Fruit fly (Drosophila melanogaster): ENCODE results near the gene CG9988.

DNA sequence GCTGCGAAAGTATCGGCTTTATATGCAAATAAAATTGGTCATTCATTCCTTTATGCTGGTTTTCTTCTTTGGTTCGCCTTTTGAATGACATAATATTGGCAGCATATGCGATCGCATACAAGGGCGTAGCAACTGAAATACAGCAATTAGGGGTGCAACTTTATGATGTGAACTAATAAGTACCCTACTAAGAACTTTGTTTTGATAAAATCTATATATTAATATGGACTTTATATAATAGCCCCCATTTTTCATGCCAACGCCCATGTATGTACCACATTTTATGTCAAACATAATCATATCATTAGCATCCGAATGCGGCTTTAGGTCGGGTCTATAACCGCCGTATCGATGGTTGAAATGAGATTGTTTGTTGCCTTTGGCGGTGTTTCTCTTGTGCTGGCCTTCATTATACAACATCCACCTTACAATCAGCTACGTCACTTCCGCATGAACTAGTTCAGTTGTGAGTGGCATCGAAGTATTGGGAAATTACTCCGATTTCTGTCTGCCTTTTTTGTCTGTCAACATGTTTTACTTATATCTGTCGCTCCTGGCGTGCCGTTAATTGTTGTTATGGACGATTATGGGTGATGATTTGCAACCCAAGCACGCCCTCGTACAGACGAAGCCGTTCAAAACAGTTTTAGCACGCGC, 40.8 kb downstream of the CG9988 start:
- no peak for TF ChIP-seq pad (GFP tag; optimal IDR thresholded peaks at IDR 0.05)
- no peak for TF ChIP-seq CG33017 (tag; optimal IDR thresholded peaks at IDR 0.05)
- no peak for TF ChIP-seq kay (GFP tag; ENCODE audit: borderline replicate concordance)
- no peak for TF ChIP-seq tj (GFP tag; optimal IDR thresholded peaks at IDR 0.05)
- no peak for TF ChIP-seq CG1620 (GFP tag; optimal IDR thresholded peaks at IDR 0.05)
- no peak for TF ChIP-seq Hr96 (GFP tag; optimal IDR thresholded peaks at IDR 0.05)
- no peak for TF ChIP-seq cnc (optimal IDR thresholded peaks at IDR 0.05)
- no peak for TF ChIP-seq Crg-1 (GFP tag; optimal IDR thresholded peaks at IDR 0.05)

Data from whole organism, adult.